Worm (Caenorhabditis elegans) whole organism, L1 larva: ENCODE data around the gene glna-2.

Experiments used
- ceh-82 ChIP-seq, 3 experiments: fragments of 150-350 bp in 1 of 3; sonication (generic microtip) in 2 of 3; optimal IDR thresholded peaks; 2 replicates each; lab custom pipeline; 2014 to 2017; ENCODE audit warnings: missing biosample characterization in 3 of 3, missing genetic modification characterization in 3 of 3
- elt-3 ChIP-seq, 6 experiments: fragments of 150-350 bp in 1 of 6; sonication (generic microtip); optimal IDR thresholded peaks; 2 replicates each; lab custom pipeline; 2017 to 2018; ENCODE audit warnings: missing biosample characterization in 6 of 6, missing genetic modification characterization in 6 of 6, inconsistent platforms in 1 of 6
- fkh-10 ChIP-seq: sonication (generic microtip); optimal IDR thresholded peaks from 2 replicates; lab custom pipeline; 2017; ENCODE audit warnings: missing biosample characterization, missing genetic modification reagents, missing genetic modification characterization
- fkh-4 ChIP-seq: sonication (generic microtip); optimal IDR thresholded peaks from 2 replicates; lab custom pipeline; 2016; ENCODE audit warnings: missing compliant biosample characterization, missing genetic modification characterization, borderline replicate concordance
- unc-30 ChIP-seq: sonication (generic microtip); optimal IDR thresholded peaks from 2 replicates; lab custom pipeline; 2017; ENCODE audit warnings: missing biosample characterization, missing genetic modification characterization

DNA sequence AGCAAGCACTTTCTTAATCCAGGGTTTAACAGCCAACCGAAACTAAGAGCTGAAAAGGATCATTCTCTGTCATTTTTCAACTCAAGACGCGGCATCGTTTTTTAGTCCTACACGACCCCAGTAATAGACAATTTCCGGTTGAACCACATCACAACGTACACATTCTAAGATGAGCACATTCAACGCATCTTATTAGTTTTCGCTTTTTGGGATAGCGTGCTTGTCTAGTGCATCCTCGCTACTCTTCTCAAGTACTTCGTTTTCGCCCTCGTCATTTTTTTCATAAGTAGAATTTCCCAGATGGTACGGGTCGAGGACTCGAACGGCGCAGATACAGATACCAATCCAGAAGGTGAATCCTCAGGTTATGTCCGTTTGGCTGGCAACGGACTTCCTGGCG lies 33.9 kb downstream of the glna-2 start, which contains the start of gene T05H10.1:
- TF ChIP-seq elt-3 (tag; optimal IDR thresholded peaks at IDR 0.05; lab: Kevin White, UChicago) (no peak), fkh-4 (no peak), ceh-82 (tag; optimal IDR thresholded peaks at IDR 0.05; lab: Kevin White, UChicago) (no peak), unc-30 (no peak), fkh-10 (no peak)
